Fruit fly (Drosophila melanogaster) whole organism, embryonic: ENCODE data around the gene CG15332.

Experiments
- Aef1 ChIP-seq: fragments of 200-800 bp; sonication (Bioruptor generic); IDR thresholded peaks from 3 replicates; pipeline ENCODE4 v1.3.6; 2022; ENCODE audit warnings: missing biosample characterization, missing genetic modification characterization
- Atf3 ChIP-seq: fragments of 200-800 bp; sonication (Bioruptor generic); optimal IDR thresholded peaks from 3 replicates; lab custom pipeline; 2016; ENCODE audit warnings: missing biosample characterization, missing genetic modification characterization
- BtbVII ChIP-seq: fragments of 200-800 bp; sonication (Bioruptor generic); optimal IDR thresholded peaks from 3 replicates; lab custom pipeline; 2017; ENCODE audit warnings: missing biosample characterization, mild to moderate bottlenecking, missing genetic modification characterization
- C15 ChIP-seq: fragments of 200-800 bp; sonication (Bioruptor generic); IDR thresholded peaks from 3 replicates; pipeline ENCODE4 v1.3.6; 2022; ENCODE audit warnings: missing biosample characterization, missing genetic modification characterization
- CG11247 ChIP-seq: fragments of 200-800 bp; sonication (Bioruptor generic); IDR thresholded peaks from 2 replicates; pipeline ENCODE4 v1.3.6; 2022; ENCODE audit warnings: missing biosample characterization, missing genetic modification characterization
- CG11398 ChIP-seq: fragments of 200-800 bp; sonication (Bioruptor generic); optimal IDR thresholded peaks from 2 replicates; lab custom pipeline; 2016; ENCODE audit warnings: missing biosample characterization, missing genetic modification characterization
- CG11456 ChIP-seq: fragments of 200-800 bp; sonication (Bioruptor generic); IDR thresholded peaks from 3 replicates; pipeline ENCODE4 v1.3.6; 2022; ENCODE audit warnings: missing biosample characterization, missing genetic modification characterization
- CG14050 ChIP-seq: fragments of 200-800 bp; sonication (Bioruptor generic); IDR thresholded peaks from 3 replicates; pipeline ENCODE4 v1.3.6; 2022; ENCODE audit warnings: missing biosample characterization, missing genetic modification characterization
- CG17385 ChIP-seq: fragments of 200-800 bp; sonication (Bioruptor generic); optimal IDR thresholded peaks from 3 replicates; lab custom pipeline; 2018; ENCODE audit warnings: missing biosample characterization, mild to moderate bottlenecking, missing genetic modification characterization
- CG18262 ChIP-seq: fragments of 200-800 bp; optimal IDR thresholded peaks from 3 replicates; lab custom pipeline; 2019; ENCODE audit warnings: missing biosample characterization, mild to moderate bottlenecking, missing genetic modification characterization, moderate library complexity
- CG2712 ChIP-seq: fragments of 200-800 bp; optimal IDR thresholded peaks from 3 replicates; lab custom pipeline; 2019; ENCODE audit warnings: missing biosample characterization, mild to moderate bottlenecking, missing genetic modification characterization, moderate library complexity
- CG34224 ChIP-seq: fragments of 200-800 bp; sonication (Bioruptor generic); IDR thresholded peaks from 3 replicates; pipeline ENCODE4 v1.3.6; 2022; ENCODE audit warnings: missing biosample characterization, missing genetic modification characterization; ENCODE audit not compliant: partially characterized antibody
- CG4282 ChIP-seq: fragments of 200-800 bp; sonication (Bioruptor generic); optimal IDR thresholded peaks from 2 replicates; lab custom pipeline; 2016; ENCODE audit warnings: missing biosample characterization, missing genetic modification characterization
- CG4360 ChIP-seq: fragments of 200-800 bp; sonication (Bioruptor generic); IDR thresholded peaks from 2 replicates; pipeline ENCODE4 v1.3.6; 2022; ENCODE audit warnings: missing biosample characterization, missing genetic modification characterization
- CG4404 ChIP-seq: fragments of 200-800 bp; sonication (Bioruptor generic); IDR thresholded peaks from 2 replicates; pipeline ENCODE4 v1.3.6; 2022; ENCODE audit warnings: missing biosample characterization, missing genetic modification characterization
- CG5245 ChIP-seq: fragments of 200-800 bp; sonication (Bioruptor generic); optimal IDR thresholded peaks from 3 replicates; lab custom pipeline; 2016; ENCODE audit warnings: missing biosample characterization, missing genetic modification characterization
- CG7271 ChIP-seq: fragments of 200-800 bp; sonication (Bioruptor generic); optimal IDR thresholded peaks from 2 replicates; lab custom pipeline; 2018; ENCODE audit warnings: missing biosample characterization, mild to moderate bottlenecking, missing genetic modification characterization, moderate library complexity
- CG8388 ChIP-seq: fragments of 200-800 bp; sonication (Bioruptor generic); optimal IDR thresholded peaks from 2 replicates; lab custom pipeline; 2019; ENCODE audit warnings: missing biosample characterization, mild to moderate bottlenecking, missing genetic modification characterization, moderate library complexity
- D ChIP-seq, 2 experiments: fragments of 200-800 bp in 1 of 2; fragments of >200 bp in 1 of 2; sonication (Bioruptor generic) in 1 of 2; optimal IDR thresholded peaks; 2 replicates in 1 of 2; 3 replicates in 1 of 2; lab custom pipeline; 2017; ENCODE audit warnings: mild to moderate bottlenecking in 1 of 2, missing biosample characterization in 1 of 2, missing genetic modification characterization in 1 of 2, missing genetic modification reagents in 1 of 2
- Dip3 ChIP-seq: fragments of 200-800 bp; sonication (Bioruptor generic); optimal IDR thresholded peaks from 3 replicates; lab custom pipeline; 2016; ENCODE audit warnings: missing biosample characterization, missing genetic modification characterization
- Fer3 ChIP-seq: fragments of 200-800 bp; sonication (Bioruptor generic); optimal IDR thresholded peaks from 2 replicates; lab custom pipeline; 2018; ENCODE audit warnings: missing biosample characterization, mild to moderate bottlenecking, missing genetic modification characterization, moderate library complexity
- GATAe ChIP-seq: fragments of 200-800 bp; sonication (Bioruptor generic); conservative IDR thresholded peaks from 2 replicates; pipeline ENCODE4 v1.3.6; 2022; ENCODE audit warnings: missing biosample characterization, missing genetic modification characterization
- HLH4C ChIP-seq: fragments of 200-800 bp; sonication (Bioruptor generic); IDR thresholded peaks from 3 replicates; pipeline ENCODE4 v1.3.6; 2022; ENCODE audit warnings: missing biosample characterization, missing genetic modification characterization; ENCODE audit not compliant: partially characterized antibody
- Hand ChIP-seq: fragments of 200-800 bp; sonication (Bioruptor generic); optimal IDR thresholded peaks from 2 replicates; lab custom pipeline; 2017; ENCODE audit warnings: mild to moderate bottlenecking, missing biosample characterization, missing genetic modification reagents, missing genetic modification characterization
- Hsf ChIP-seq: fragments of 200-800 bp; sonication (Bioruptor generic); optimal IDR thresholded peaks from 3 replicates; lab custom pipeline; 2016; ENCODE audit warnings: missing biosample characterization, missing genetic modification characterization
- MBD-R2 ChIP-seq: fragments of 200-800 bp; sonication (Bioruptor generic); IDR thresholded peaks from 2 replicates; pipeline ENCODE4 v1.3.6; 2022; ENCODE audit warnings: missing biosample characterization, missing genetic modification characterization
- NC2α ChIP-seq: fragments of 200-800 bp; sonication (Bioruptor generic); optimal IDR thresholded peaks from 2 replicates; lab custom pipeline; 2016; ENCODE audit warnings: missing biosample characterization, missing genetic modification characterization
- Poxn ChIP-seq: fragments of 200-800 bp; sonication (Bioruptor generic); IDR thresholded peaks from 2 replicates; pipeline ENCODE4 v1.3.6; 2022; ENCODE audit warnings: missing biosample characterization, missing genetic modification characterization
- Sox100B ChIP-seq: fragments of 200-800 bp; sonication (Bioruptor generic); optimal IDR thresholded peaks from 3 replicates; lab custom pipeline; 2018; ENCODE audit warnings: missing biosample characterization, mild to moderate bottlenecking, missing genetic modification characterization
- ap ChIP-seq: fragments of 200-800 bp; sonication (Bioruptor generic); IDR thresholded peaks from 2 replicates; pipeline ENCODE4 v1.3.6; 2022; ENCODE audit warnings: missing biosample characterization, missing genetic modification characterization
- az2 ChIP-seq: fragments of 200-800 bp; sonication (Bioruptor generic); optimal IDR thresholded peaks from 3 replicates; lab custom pipeline; 2016; ENCODE audit warnings: missing biosample characterization, missing genetic modification characterization
- bigmax ChIP-seq: fragments of 200-800 bp; sonication (Bioruptor generic); optimal IDR thresholded peaks from 2 replicates; lab custom pipeline; 2018; ENCODE audit warnings: missing biosample characterization, mild to moderate bottlenecking, missing genetic modification characterization
- bsh ChIP-seq, 2 experiments: fragments of 200-800 bp; sonication (Bioruptor generic); optimal IDR thresholded peaks; 2 replicates each; lab custom pipeline; 2017 to 2018; ENCODE audit warnings: mild to moderate bottlenecking in 2 of 2, missing biosample characterization in 2 of 2, missing genetic modification characterization in 2 of 2, moderate library complexity in 1 of 2
- chinmo ChIP-seq: fragments of 200-800 bp; sonication (Bioruptor generic); IDR thresholded peaks from 4 replicates; pipeline ENCODE4 v1.3.6; 2022; ENCODE audit warnings: missing biosample characterization, missing genetic modification characterization; ENCODE audit not compliant: partially characterized antibody
- disco-r ChIP-seq: fragments of 200-800 bp; sonication (Bioruptor generic); optimal IDR thresholded peaks from 2 replicates; lab custom pipeline; 2016; ENCODE audit warnings: missing biosample characterization, missing genetic modification characterization
- dysf ChIP-seq: fragments of 200-800 bp; sonication (Bioruptor generic); IDR thresholded peaks from 3 replicates; pipeline ENCODE4 v1.3.6; 2022; ENCODE audit warnings: missing biosample characterization, missing genetic modification characterization
- esg ChIP-seq: fragments of 200-800 bp; sonication (Bioruptor generic); conservative IDR thresholded peaks from 2 replicates; pipeline ENCODE4 v1.3.6; 2022; ENCODE audit warnings: missing biosample characterization, missing genetic modification characterization
- ewg ChIP-seq: fragments of 200-800 bp; sonication (Bioruptor generic); optimal IDR thresholded peaks from 3 replicates; lab custom pipeline; 2017; ENCODE audit warnings: mild to moderate bottlenecking, missing biosample characterization, missing genetic modification reagents, missing genetic modification characterization
- fru ChIP-seq: fragments of >200 bp; optimal IDR thresholded peaks from 2 replicates; lab custom pipeline; 2017
- ftz-f1 ChIP-seq: fragments of 200-800 bp; sonication (Bioruptor generic); optimal IDR thresholded peaks from 2 replicates; lab custom pipeline; 2016; ENCODE audit warnings: missing biosample characterization, missing genetic modification characterization
- gcm ChIP-seq: fragments of 200-800 bp; sonication (Bioruptor generic); optimal IDR thresholded peaks from 2 replicates; lab custom pipeline; 2019; ENCODE audit warnings: missing biosample characterization, mild to moderate bottlenecking, missing genetic modification characterization, moderate library complexity
- inv ChIP-seq: fragments of 200-800 bp; sonication (Bioruptor generic); IDR thresholded peaks from 2 replicates; pipeline ENCODE4 v1.3.6; 2022; ENCODE audit warnings: missing biosample characterization, missing genetic modification characterization; ENCODE audit not compliant: partially characterized antibody
- jigr1 ChIP-seq: fragments of 200-800 bp; sonication (Bioruptor generic); IDR thresholded peaks from 3 replicates; pipeline ENCODE4 v1.3.6; 2022; ENCODE audit warnings: missing biosample characterization, missing genetic modification characterization
- kni ChIP-seq: fragments of 200-800 bp; sonication (Bioruptor generic); optimal IDR thresholded peaks from 3 replicates; lab custom pipeline; 2017; ENCODE audit warnings: mild to moderate bottlenecking, missing biosample characterization, missing genetic modification reagents, missing genetic modification characterization
- knrl ChIP-seq: fragments of 200-800 bp; sonication (Bioruptor generic); IDR thresholded peaks from 3 replicates; pipeline ENCODE4 v1.3.6; 2022; ENCODE audit warnings: missing biosample characterization, missing genetic modification characterization; ENCODE audit not compliant: partially characterized antibody
- row ChIP-seq: fragments of 200-800 bp; sonication (Bioruptor generic); IDR thresholded peaks from 3 replicates; pipeline ENCODE4 v1.3.6; 2022; ENCODE audit warnings: missing biosample characterization, missing genetic modification characterization
- seq ChIP-seq: fragments of 200-800 bp; sonication (Bioruptor generic); IDR thresholded peaks from 2 replicates; pipeline ENCODE4 v1.3.6; 2022; ENCODE audit warnings: missing biosample characterization, missing genetic modification characterization
- sna ChIP-seq: fragments of 200-800 bp; sonication (Bioruptor generic); IDR thresholded peaks from 2 replicates; pipeline ENCODE4 v1.3.6; 2022; ENCODE audit warnings: missing biosample characterization, missing genetic modification characterization; ENCODE audit not compliant: partially characterized antibody
- tx ChIP-seq: fragments of 200-800 bp; sonication (Bioruptor generic); optimal IDR thresholded peaks from 2 replicates; lab custom pipeline; 2016; ENCODE audit warnings: missing biosample characterization, missing genetic modification characterization
- yki ChIP-seq: fragments of >200 bp; optimal IDR thresholded peaks from 3 replicates; lab custom pipeline; 2018

Gene CG15332

dm6 chrX:7920081-7920688 lies 35.6 kb downstream of the CG15332 start, which contains the start of the genes hdm and Ykt6 (continued):
- TF ChIP-seq CG11456 (GFP tag; lab: Robert Waterston, UW) (no peak; the same call in 1 of the 3 replicates), CG34224 (GFP tag; lab: Robert Waterston, UW) (peak; percentile 99), yki (lab: Kevin White, UChicago) (no peak), CG8388 (GFP tag; lab: Kevin White, UChicago) (peak; percentile 68), CG5245 (GFP tag; lab: Kevin White, UChicago) (peak; percentile 76), tx (GFP tag; lab: Kevin White, UChicago) (peak; percentile 74), CG14050 (GFP tag; lab: Robert Waterston, UW) (peak; percentile 75), disco-r (GFP tag; lab: Kevin White, UChicago) (peak; percentile 41), Hsf (peak; percentile 77), CG11247 (GFP tag; lab: Robert Waterston, UW) (peak; percentile 86), fru (lab: Kevin White, UChicago) (no peak), kni (GFP tag; lab: Kevin White, UChicago) (no peak), CG7271 (tag; lab: Kevin White, UChicago) (peak; percentile 41), dysf (GFP tag; lab: Robert Waterston, UW) (peak; percentile 76; the same call in 1 of the 3 replicates), CG4282 (GFP tag; lab: Kevin White, UChicago) (peak; percentile 70), bigmax (GFP tag; lab: Kevin White, UChicago) (no peak), inv (peak; percentile 92), row (GFP tag; lab: Robert Waterston, UW) (peak; percentile 85), CG4360 (GFP tag; lab: Robert Waterston, UW) (peak; percentile 44), Sox100B (GFP tag; lab: Kevin White, UChicago) (no peak), BtbVII (GFP tag; lab: Kevin White, UChicago) (peak; percentile 9), Fer3 (tag; lab: Kevin White, UChicago) (no peak), Aef1 (peak; percentile 72; the same call in 2 of the 3 replicates), knrl (GFP tag; lab: Robert Waterston, UW) (peak; percentile 94), CG11398 (peak; percentile 73), D (optimal IDR thresholded peaks at IDR 0.05; lab: Kevin White, UChicago) (no peak), D (GFP tag; optimal IDR thresholded peaks at IDR 0.05; lab: Kevin White, UChicago) (peak; percentile 48), ftz-f1 (GFP tag; lab: Kevin White, UChicago) (no peak), gcm (GFP tag; lab: Kevin White, UChicago) (peak; percentile 48), Hand (GFP tag; lab: Kevin White, UChicago) (no peak), NC2α (GFP tag; lab: Kevin White, UChicago) (peak; percentile 51), sna (GFP tag; lab: Robert Waterston, UW) (peak; percentile 97), seq (peak; percentile 68), jigr1 (GFP tag; lab: Robert Waterston, UW) (0 out of 3 replicates have a peak, but pooled peaks have one; percentile 20), Poxn (peak; percentile 10; the same call in 1 of the 2 replicates), CG17385 (GFP tag; lab: Kevin White, UChicago) (peak; percentile 70), chinmo (GFP tag; lab: Robert Waterston, UW) (peak; percentile 87; the same call in 3 of the 4 replicates), ewg (peak; percentile 85), ap (peak; percentile 75), CG4404 (GFP tag; lab: Robert Waterston, UW) (peak; percentile 79), Dip3 (GFP tag; lab: Kevin White, UChicago) (peak; percentile 74), HLH4C (GFP tag; lab: Robert Waterston, UW) (peak; percentile 95), GATAe (GFP tag; lab: Robert Waterston, UW) (no peak), Atf3 (GFP tag; lab: Kevin White, UChicago) (peak; percentile 69), CG18262 (tag; lab: Kevin White, UChicago) (peak; percentile 69), MBD-R2 (GFP tag; lab: Robert Waterston, UW) (peak; percentile 88), CG2712 (tag; lab: Kevin White, UChicago) (peak; percentile 83), bsh (GFP tag; optimal IDR thresholded peaks at IDR 0.05; lab: Kevin White, UChicago) (peak in 1 of 2 experiments; percentile 78), esg (GFP tag; lab: Robert Waterston, UW) (peak; percentile 65), C15 (GFP tag; lab: Robert Waterston, UW) (no peak), az2 (GFP tag; lab: Kevin White, UChicago) (peak; percentile 77)
